Worm (Caenorhabditis elegans): ENCODE results near the gene T08B6.9.

DNA sequence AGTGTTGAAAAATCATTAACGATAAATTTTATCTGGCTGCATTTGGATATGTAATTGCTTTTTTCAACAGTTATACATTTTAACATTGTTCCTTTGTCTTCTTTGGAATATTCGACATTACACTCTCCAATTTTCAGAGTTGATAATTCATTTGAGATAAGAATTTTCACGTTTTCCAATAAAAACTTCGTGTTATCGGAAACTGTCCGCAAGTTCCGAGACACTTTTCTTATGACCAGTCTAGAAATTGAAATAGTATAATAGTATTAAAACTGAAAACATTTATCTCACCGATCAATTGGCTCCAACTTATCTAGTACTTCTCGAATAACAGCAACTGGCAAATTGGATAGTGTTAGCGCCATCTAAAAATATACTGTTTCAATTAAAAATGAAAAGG lies 47.0 kb downstream of the T08B6.9 start, which contains the start of gene fbxa-86:
- no peak for TF ChIP-seq pqm-1 (tag; optimal IDR thresholded peaks at IDR 0.05)
- TF ChIP-seq lsy-2 (tag; optimal IDR thresholded peaks at IDR 0.05): no peak
- TF ChIP-seq elt-3 (tag; optimal IDR thresholded peaks at IDR 0.05): no peak
- TF ChIP-seq ceh-90 (tag; optimal IDR thresholded peaks at IDR 0.05): no peak
- no peak for TF ChIP-seq nhr-77 (tag; optimal IDR thresholded peaks at IDR 0.05)
- TF ChIP-seq dpl-1 (GFP tag; optimal IDR thresholded peaks at IDR 0.05): no peak
- no peak for TF ChIP-seq nhr-11 (tag; optimal IDR thresholded peaks at IDR 0.05)
- no peak for TF ChIP-seq lin-15B (tag; optimal IDR thresholded peaks at IDR 0.05)
- no peak for TF ChIP-seq F16B12.6 (tag; optimal IDR thresholded peaks at IDR 0.05)
- no peak for TF ChIP-seq irx-1 (tag; optimal IDR thresholded peaks at IDR 0.05)
